Worm (Caenorhabditis elegans) whole organism, L3 larva: Measurements from ENCODE around the gene fbxb-40.
A peak's percentile ranks its signal among the peaks of the same experiment; 100 is the strongest.
"Not testable (repeated sequence)": the region's sequence is repeated elsewhere in the genome, so short reads cannot be mapped to it uniquely, and the experiment has no call there.

ENCODE experiments used
- R02D3.7 ChIP-seq: fragments of 150-350 bp; optimal IDR thresholded peaks from 2 replicates; lab custom pipeline; 2014; ENCODE audit warnings: missing biosample characterization, missing genetic modification characterization
- aly-2 ChIP-seq: fragments of 150-350 bp; optimal IDR thresholded peaks from 2 replicates; lab custom pipeline; 2014; ENCODE audit warnings: missing biosample characterization, missing genetic modification characterization
- ceh-16 ChIP-seq: sonication (generic microtip); optimal IDR thresholded peaks from 2 replicates; lab custom pipeline; 2017; ENCODE audit warnings: missing biosample characterization, missing genetic modification characterization
- ceh-82 ChIP-seq: fragments of 150-350 bp; optimal IDR thresholded peaks from 2 replicates; lab custom pipeline; 2014; ENCODE audit warnings: missing biosample characterization, missing genetic modification characterization
- ceh-9 ChIP-seq: sonication (generic microtip); optimal IDR thresholded peaks from 2 replicates; lab custom pipeline; 2018; ENCODE audit warnings: missing biosample characterization, missing genetic modification characterization
- egl-27 ChIP-seq: sonication (generic microtip); optimal IDR thresholded peaks from 4 replicates; lab custom pipeline; 2017; ENCODE audit warnings: missing biosample characterization, missing genetic modification reagents, missing genetic modification characterization
- egl-5 ChIP-seq: fragments of 150-350 bp; optimal IDR thresholded peaks from 2 replicates; lab custom pipeline; 2017; ENCODE audit warnings: missing biosample characterization, missing genetic modification reagents, missing genetic modification characterization, inconsistent platforms
- elt-1 ChIP-seq: fragments of 150-350 bp; optimal IDR thresholded peaks from 2 replicates; lab custom pipeline; 2014; ENCODE audit warnings: missing biosample characterization, missing genetic modification characterization
- elt-2 ChIP-seq: sonication (generic microtip); optimal IDR thresholded peaks from 2 replicates; lab custom pipeline; 2016; ENCODE audit warnings: missing genetic modification reagents, mild to moderate bottlenecking, missing genetic modification characterization, missing compliant biosample characterization
- elt-3 ChIP-seq, 3 experiments: fragments of 150-350 bp in 1 of 3; sonication (generic microtip) in 2 of 3; optimal IDR thresholded peaks; 2 replicates in 2 of 3; 4 replicates in 1 of 3; lab custom pipeline; 2014 to 2017; ENCODE audit warnings: missing biosample characterization in 3 of 3, missing genetic modification characterization in 3 of 3
- fkh-2 ChIP-seq: fragments of 150-350 bp; optimal IDR thresholded peaks from 2 replicates; lab custom pipeline; 2014; ENCODE audit warnings: missing biosample characterization, missing genetic modification reagents, missing genetic modification characterization
- fos-1 ChIP-seq: fragments of 150-350 bp; optimal IDR thresholded peaks from 2 replicates; lab custom pipeline; 2014; ENCODE audit warnings: missing biosample characterization, missing genetic modification characterization
- hmg-11 ChIP-seq: sonication (generic microtip); optimal IDR thresholded peaks from 2 replicates; lab custom pipeline; 2016; ENCODE audit warnings: missing genetic modification characterization, missing compliant biosample characterization
- jun-1 ChIP-seq: fragments of 150-350 bp; optimal IDR thresholded peaks from 2 replicates; lab custom pipeline; 2014; ENCODE audit warnings: missing biosample characterization, missing genetic modification reagents, missing genetic modification characterization
- lin-15B ChIP-seq: fragments of 150-350 bp; optimal IDR thresholded peaks from 2 replicates; lab custom pipeline; 2014; ENCODE audit warnings: missing biosample characterization, missing genetic modification characterization
- lin-39 ChIP-seq: fragments of 150-350 bp; optimal IDR thresholded peaks from 2 replicates; lab custom pipeline; 2018; ENCODE audit warnings: missing biosample characterization, missing genetic modification reagents, missing genetic modification characterization
- lsy-12 ChIP-seq: sonication (generic microtip); optimal IDR thresholded peaks from 2 replicates; lab custom pipeline; 2016; ENCODE audit warnings: mild to moderate bottlenecking, missing genetic modification characterization, missing compliant biosample characterization
- mdl-1 ChIP-seq: fragments of 150-350 bp; optimal IDR thresholded peaks from 2 replicates; lab custom pipeline; 2014; ENCODE audit warnings: missing biosample characterization, missing genetic modification characterization
- nfya-1 ChIP-seq: sonication (generic microtip); optimal IDR thresholded peaks from 2 replicates; lab custom pipeline; 2017; ENCODE audit warnings: missing genetic modification characterization, mild to moderate bottlenecking, missing compliant biosample characterization, antibody characterized with exemption, moderate library complexity; ENCODE audit not compliant: insufficient read depth
- nhr-11 ChIP-seq: fragments of 150-350 bp; optimal IDR thresholded peaks from 2 replicates; lab custom pipeline; 2014; ENCODE audit warnings: missing biosample characterization, missing genetic modification characterization
- nhr-12 ChIP-seq: fragments of 150-350 bp; optimal IDR thresholded peaks from 2 replicates; lab custom pipeline; 2014; ENCODE audit warnings: missing biosample characterization, missing genetic modification characterization
- nhr-23 ChIP-seq: fragments of 150-350 bp; optimal IDR thresholded peaks from 2 replicates; lab custom pipeline; 2014; ENCODE audit warnings: missing biosample characterization, missing genetic modification reagents, missing genetic modification characterization
- nhr-237 ChIP-seq: fragments of 150-350 bp; optimal IDR thresholded peaks from 2 replicates; lab custom pipeline; 2014; ENCODE audit warnings: missing biosample characterization, missing genetic modification characterization
- nhr-43 ChIP-seq: sonication (generic microtip); optimal IDR thresholded peaks from 2 replicates; lab custom pipeline; 2016; ENCODE audit warnings: mild to moderate bottlenecking, missing genetic modification characterization, missing compliant biosample characterization; ENCODE audit not compliant: poor library complexity, severe bottlenecking
- nhr-76 ChIP-seq: fragments of 150-350 bp; sonication (generic microtip); optimal IDR thresholded peaks from 5 replicates; lab custom pipeline; 2014; ENCODE audit warnings: missing biosample characterization, missing genetic modification characterization
- nhr-77 ChIP-seq: fragments of 150-350 bp; optimal IDR thresholded peaks from 2 replicates; lab custom pipeline; 2014; ENCODE audit warnings: missing biosample characterization, missing genetic modification characterization
- pha-4 ChIP-seq: fragments of 150-350 bp; optimal IDR thresholded peaks from 2 replicates; lab custom pipeline; 2014; ENCODE audit warnings: missing biosample characterization, missing genetic modification reagents, missing genetic modification characterization
- pqm-1 ChIP-seq: fragments of 150-350 bp; optimal IDR thresholded peaks from 2 replicates; lab custom pipeline; 2017; ENCODE audit warnings: missing biosample characterization, missing genetic modification characterization, inconsistent platforms
- sea-2 ChIP-seq: fragments of 150-350 bp; sonication (generic microtip); optimal IDR thresholded peaks from 4 replicates; lab custom pipeline; 2014; ENCODE audit warnings: missing biosample characterization, missing genetic modification reagents, missing genetic modification characterization
- skn-1 ChIP-seq: fragments of 150-350 bp; optimal IDR thresholded peaks from 2 replicates; lab custom pipeline; 2014; ENCODE audit warnings: missing biosample characterization, missing genetic modification characterization
- snpc-4 ChIP-seq: fragments of 150-350 bp; optimal IDR thresholded peaks from 2 replicates; lab custom pipeline; 2014; ENCODE audit warnings: missing biosample characterization, missing genetic modification characterization
- unc-39 ChIP-seq: sonication (generic microtip); optimal IDR thresholded peaks from 4 replicates; lab custom pipeline; 2017; ENCODE audit warnings: missing biosample characterization, missing genetic modification characterization
- ztf-11 ChIP-seq: fragments of 150-350 bp; optimal IDR thresholded peaks from 2 replicates; lab custom pipeline; 2014; ENCODE audit warnings: missing biosample characterization, missing genetic modification characterization

The fbxb-40 gene

ce11 chrII:1060702-1061101 lies 11.0 kb upstream of the fbxb-40 start, which contains the start of gene btb-10:
Gene btb-10, minus strand, starts transcription at chrII:1060802.
- not testable (repeated sequence) for TF ChIP-seq egl-5 (tag; lab: Kevin White, UChicago); sea-2 (GFP tag; lab: Kevin White, UChicago); nhr-23 (tag; lab: Kevin White, UChicago)
- TF ChIP-seq, all 47 proteins: peak for 0; not testable (repeated sequence) for 47

- TF ChIP-seq hmg-11: no peak
- peak; percentile 46 for TF ChIP-seq pha-4 (tag; lab: Kevin White, UChicago)
- no peak for TF ChIP-seq elt-3 (tag; optimal IDR thresholded peaks at IDR 0.05; lab: Kevin White, UChicago)
- TF ChIP-seq fos-1: no peak
- no peak for TF ChIP-seq nhr-237 (tag; lab: Kevin White, UChicago)
- peak; percentile 97 for TF ChIP-seq elt-2 (tag; lab: Kevin White, UChicago)
- TF ChIP-seq pqm-1 (tag; lab: Kevin White, UChicago): peak; percentile 85
- peak; percentile 44 for TF ChIP-seq jun-1 (tag; lab: Kevin White, UChicago)
- TF ChIP-seq lin-39 (tag; lab: Kevin White, UChicago): no peak
- TF ChIP-seq nhr-11: no peak
- TF ChIP-seq ceh-82: no peak
These were observed 7.1 kb upstream of the fbxb-40 start for ce11 chrII:1056844-1057243.

ce11 chrII:1054724-1055123 lies 5.0 kb upstream of the fbxb-40 start, which contains the start of gene K02E7.7:
Gene K02E7.7, plus strand, starts transcription at chrII:1055024.
- TF ChIP-seq elt-1; skn-1 (tag; lab: Kevin White, UChicago); egl-5 (tag; lab: Kevin White, UChicago): not testable (repeated sequence)

- TF ChIP-seq ceh-16: no peak
- no peak for TF ChIP-seq aly-2 (tag; lab: Kevin White, UChicago)
- TF ChIP-seq R02D3.7 (tag; lab: Kevin White, UChicago): no peak
- TF ChIP-seq snpc-4 (tag; lab: Kevin White, UChicago): no peak
- TF ChIP-seq nhr-43 (tag; lab: Kevin White, UChicago): no peak
- TF ChIP-seq nhr-237 (tag; lab: Kevin White, UChicago): no peak
- no peak for TF ChIP-seq elt-3 (tag; optimal IDR thresholded peaks at IDR 0.05; lab: Kevin White, UChicago)
- TF ChIP-seq ztf-11 (tag; lab: Kevin White, UChicago): no peak
- no peak for TF ChIP-seq lsy-12
- TF ChIP-seq mdl-1 (tag; lab: Kevin White, UChicago): no peak
- no peak for TF ChIP-seq lin-15B (tag; lab: Kevin White, UChicago)
- TF ChIP-seq fos-1: no peak
- no peak for TF ChIP-seq nfya-1
- no peak for TF ChIP-seq nhr-12
- no peak for TF ChIP-seq hmg-11
- TF ChIP-seq ceh-9: no peak
- TF ChIP-seq nhr-11: no peak
- TF ChIP-seq ceh-82: no peak
These were observed 2.8 kb downstream of the fbxb-40 start for ce11 chrII:1046937-1047336.

- TF ChIP-seq ceh-9 (no peak), egl-27 (tag; lab: Kevin White, UChicago) (no peak), nhr-76 (tag; lab: Kevin White, UChicago) (no peak), nhr-77 (tag; lab: Kevin White, UChicago) (no peak), nhr-12 (no peak), elt-1 (no peak), unc-39 (tag; lab: Kevin White, UChicago) (no peak), nhr-237 (tag; lab: Kevin White, UChicago) (no peak), elt-2 (tag; lab: Kevin White, UChicago) (no peak)
These were observed 4.1 kb downstream of the fbxb-40 start, which contains the start of gene str-148 for ce11 chrII:1045692-1046091. Gene str-148, plus strand, starts transcription at chrII:1045992.

- TF ChIP-seq pha-4, fkh-2, ztf-11 (tag; lab: Kevin White, UChicago): not testable (repeated sequence)
These were observed 5.8 kb downstream of the fbxb-40 start, which contains the start of gene fbxb-45 for ce11 chrII:1043932-1044331. Gene fbxb-45, minus strand, starts transcription at chrII:1044032.
